Worm (Caenorhabditis elegans) whole organism, L4 larva: Measurements from ENCODE around the gene F58E6.5.
A peak's percentile ranks its signal among the peaks of the same experiment; 100 is the strongest.

Source experiments
- D1046.2 ChIP-seq: fragments of 200-800 bp; sonication (Bioruptor generic); IDR thresholded peaks from 2 replicates; pipeline ENCODE4 v1.3.6; 2022; ENCODE audit warnings: missing genetic modification characterization, missing compliant biosample characterization
- F10B5.3 ChIP-seq: sonication (generic microtip); optimal IDR thresholded peaks from 2 replicates; lab custom pipeline; 2016; ENCODE audit warnings: mild to moderate bottlenecking, missing genetic modification characterization, missing compliant biosample characterization
- R02D3.7 ChIP-seq: fragments of 150-350 bp; sonication (generic microtip); optimal IDR thresholded peaks from 3 replicates; lab custom pipeline; 2014; ENCODE audit warnings: missing biosample characterization, missing genetic modification characterization
- T20F7.1 ChIP-seq: fragments of 200-800 bp; sonication (Bioruptor generic); optimal IDR thresholded peaks from 2 replicates; lab custom pipeline; 2018; ENCODE audit warnings: mild to moderate bottlenecking, missing genetic modification characterization, missing compliant biosample characterization
- Y75B8A.6 ChIP-seq: fragments of 200-800 bp; sonication (Bioruptor generic); IDR thresholded peaks from 2 replicates; pipeline ENCODE4 v1.3.6; 2022; ENCODE audit warnings: missing genetic modification reagents, missing genetic modification characterization, missing compliant biosample characterization
- aha-1 ChIP-seq: fragments of 150-350 bp; peaks from one replicate; lab custom pipeline; 2014; ENCODE audit warnings: missing biosample characterization, missing genetic modification characterization
- ama-1 ChIP-seq: fragments of 150-350 bp; optimal IDR thresholded peaks from 2 replicates; lab custom pipeline; 2014; ENCODE audit warnings: inconsistent platforms, mixed read lengths
- arid-1 ChIP-seq: fragments of 200-800 bp; sonication (Bioruptor generic); conservative IDR thresholded peaks from 2 replicates; pipeline ENCODE4 v1.3.6; 2022; ENCODE audit warnings: missing genetic modification reagents, missing genetic modification characterization, missing compliant biosample characterization
- attf-4 ChIP-seq: sonication (generic microtip); optimal IDR thresholded peaks from 3 replicates; lab custom pipeline; 2017; ENCODE audit warnings: missing biosample characterization, missing genetic modification characterization
- ceh-28 ChIP-seq: fragments of 150-350 bp; optimal IDR thresholded peaks from 2 replicates; lab custom pipeline; 2014; ENCODE audit warnings: missing biosample characterization, missing genetic modification reagents, missing genetic modification characterization
- ceh-32 ChIP-seq: sonication (generic microtip); optimal IDR thresholded peaks from 2 replicates; lab custom pipeline; 2016; ENCODE audit warnings: mild to moderate bottlenecking, missing genetic modification characterization, missing compliant biosample characterization; ENCODE audit not compliant: poor library complexity
- ceh-44 ChIP-seq: fragments of 200-800 bp; sonication (Bioruptor generic); IDR thresholded peaks from 2 replicates; pipeline ENCODE4 v1.3.6; 2022; ENCODE audit warnings: missing genetic modification reagents, missing genetic modification characterization, missing compliant biosample characterization
- cey-2 ChIP-seq: sonication (generic microtip); optimal IDR thresholded peaks from 3 replicates; lab custom pipeline; 2017; ENCODE audit warnings: missing genetic modification characterization, mild to moderate bottlenecking, missing compliant biosample characterization, antibody characterized with exemption, borderline replicate concordance; ENCODE audit not compliant: insufficient read depth
- daf-16 ChIP-seq, 3 experiments: sonication (generic microtip); optimal IDR thresholded peaks; 2 replicates each; lab custom pipeline; 2016 to 2017; ENCODE audit warnings: missing genetic modification characterization in 3 of 3, missing genetic modification reagents in 3 of 3, mild to moderate bottlenecking in 2 of 3, missing compliant biosample characterization in 2 of 3, missing biosample characterization in 1 of 3, moderate library complexity in 1 of 3
- daf-8 ChIP-seq: fragments of 200-800 bp; sonication (Bioruptor generic); IDR thresholded peaks from 2 replicates; pipeline ENCODE4 v1.3.6; 2022; ENCODE audit warnings: missing genetic modification characterization, missing compliant biosample characterization
- dmd-9 ChIP-seq: fragments of 200-800 bp; sonication (Bioruptor generic); IDR thresholded peaks from 2 replicates; pipeline ENCODE4 v1.3.6; 2022; ENCODE audit warnings: missing genetic modification reagents, missing genetic modification characterization, missing compliant biosample characterization
- duxl-1 ChIP-seq: sonication (generic microtip); optimal IDR thresholded peaks from 2 replicates; lab custom pipeline; 2016; ENCODE audit warnings: mild to moderate bottlenecking, missing genetic modification characterization, moderate library complexity, missing compliant biosample characterization; ENCODE audit not compliant: poor library complexity
- dve-1 ChIP-seq: sonication (generic microtip); optimal IDR thresholded peaks from 2 replicates; lab custom pipeline; 2017; ENCODE audit warnings: antibody characterized with exemption, mild to moderate bottlenecking, missing genetic modification characterization, missing compliant biosample characterization; ENCODE audit not compliant: insufficient read depth
- egl-27 ChIP-seq: sonication (generic microtip); optimal IDR thresholded peaks from 3 replicates; lab custom pipeline; 2017; ENCODE audit warnings: missing biosample characterization, missing genetic modification reagents, missing genetic modification characterization
- fkh-10 ChIP-seq: fragments of 150-350 bp; optimal IDR thresholded peaks from 2 replicates; lab custom pipeline; 2014; ENCODE audit warnings: missing biosample characterization, missing genetic modification reagents, missing genetic modification characterization
- gei-8 ChIP-seq: fragments of 200-800 bp; sonication (Bioruptor generic); optimal IDR thresholded peaks from 2 replicates; lab custom pipeline; 2018; ENCODE audit warnings: mild to moderate bottlenecking, missing genetic modification characterization, missing compliant biosample characterization
- hif-1 ChIP-seq, 2 experiments: sonication (generic microtip); optimal IDR thresholded peaks; 2 replicates each; lab custom pipeline; 2016 to 2017; ENCODE audit warnings: missing compliant biosample characterization in 2 of 2, missing genetic modification characterization in 2 of 2, missing genetic modification reagents in 2 of 2, missing genotype in 2 of 2, mild to moderate bottlenecking in 1 of 2
- hlh-30 ChIP-seq: sonication (generic microtip); optimal IDR thresholded peaks from 2 replicates; lab custom pipeline; 2017; ENCODE audit warnings: antibody characterized with exemption, mild to moderate bottlenecking, missing genetic modification characterization, missing compliant biosample characterization; ENCODE audit not compliant: insufficient read depth
- lin-1 ChIP-seq: fragments of 200-800 bp; sonication (Bioruptor generic); IDR thresholded peaks from 2 replicates; pipeline ENCODE4 v1.3.6; 2022; ENCODE audit warnings: missing genetic modification reagents, missing genetic modification characterization, missing compliant biosample characterization
- lin-15B ChIP-seq: fragments of 150-350 bp; sonication (generic microtip); optimal IDR thresholded peaks from 3 replicates; lab custom pipeline; 2014; ENCODE audit warnings: missing biosample characterization, missing genetic modification characterization
- lin-29 ChIP-seq: fragments of 200-800 bp; sonication (Bioruptor generic); IDR thresholded peaks from 2 replicates; pipeline ENCODE4 v1.3.6; 2022; ENCODE audit warnings: missing genetic modification reagents, missing genetic modification characterization, missing compliant biosample characterization
- lin-39 ChIP-seq: fragments of 150-350 bp; optimal IDR thresholded peaks from 2 replicates; lab custom pipeline; 2014; ENCODE audit warnings: missing biosample characterization, missing genetic modification reagents, missing genetic modification characterization
- lir-3 ChIP-seq: sonication (generic microtip); optimal IDR thresholded peaks from 2 replicates; lab custom pipeline; 2016; ENCODE audit warnings: mild to moderate bottlenecking, missing genetic modification characterization, missing compliant biosample characterization
- madf-9 ChIP-seq: fragments of 200-800 bp; sonication (Bioruptor generic); conservative IDR thresholded peaks from 2 replicates; pipeline ENCODE4 v1.3.6; 2022; ENCODE audit warnings: missing genetic modification reagents, missing genetic modification characterization, missing compliant biosample characterization
- mdl-1 ChIP-seq, 2 experiments: fragments of 150-350 bp in 1 of 2; sonication (generic microtip) in 1 of 2; optimal IDR thresholded peaks; 2 replicates each; lab custom pipeline; 2014 to 2017; ENCODE audit warnings: missing biosample characterization in 2 of 2, missing genetic modification characterization in 2 of 2
- mdt-29 ChIP-seq: fragments of 200-800 bp; sonication (Bioruptor generic); IDR thresholded peaks from 2 replicates; pipeline ENCODE4 v1.3.6; 2022; ENCODE audit warnings: missing genetic modification reagents, missing genetic modification characterization, missing compliant biosample characterization
- mep-1 ChIP-seq: fragments of 150-350 bp; sonication (generic microtip); optimal IDR thresholded peaks from 3 replicates; lab custom pipeline; 2014; ENCODE audit warnings: missing biosample characterization, missing genetic modification characterization
- mes-2 ChIP-seq: sonication (generic microtip); optimal IDR thresholded peaks from 2 replicates; lab custom pipeline; 2016; ENCODE audit warnings: missing genotype, mild to moderate bottlenecking, missing genetic modification characterization, missing compliant biosample characterization; ENCODE audit not compliant: poor library complexity, severe bottlenecking
- nhr-10 ChIP-seq: fragments of 150-350 bp; optimal IDR thresholded peaks from 2 replicates; lab custom pipeline; 2014; ENCODE audit warnings: missing biosample characterization, missing genetic modification characterization
- nhr-102 ChIP-seq: sonication (generic microtip); optimal IDR thresholded peaks from 2 replicates; lab custom pipeline; 2016; ENCODE audit warnings: mild to moderate bottlenecking, missing genetic modification characterization, moderate library complexity, missing compliant biosample characterization
- nhr-11 ChIP-seq: fragments of 150-350 bp; optimal IDR thresholded peaks from 2 replicates; lab custom pipeline; 2014; ENCODE audit warnings: missing biosample characterization, missing genetic modification characterization
- nhr-111 ChIP-seq: fragments of 200-800 bp; sonication (Bioruptor generic); optimal IDR thresholded peaks from 2 replicates; lab custom pipeline; 2018; ENCODE audit warnings: mild to moderate bottlenecking, missing genetic modification characterization, missing compliant biosample characterization
- nhr-25 ChIP-seq: sonication (generic microtip); optimal IDR thresholded peaks from 2 replicates; lab custom pipeline; 2017; ENCODE audit warnings: missing genetic modification characterization, mild to moderate bottlenecking, missing compliant biosample characterization, antibody characterized with exemption, moderate library complexity, borderline replicate concordance; ENCODE audit not compliant: insufficient read depth
- nhr-42 ChIP-seq: fragments of 200-800 bp; sonication (Bioruptor generic); IDR thresholded peaks from 2 replicates; pipeline ENCODE4 v1.3.6; 2022; ENCODE audit warnings: missing genetic modification characterization, missing compliant biosample characterization
- nhr-76 ChIP-seq: fragments of 150-350 bp; optimal IDR thresholded peaks from 2 replicates; lab custom pipeline; 2014; ENCODE audit warnings: missing biosample characterization, missing genetic modification characterization
- nhr-77 ChIP-seq: fragments of 150-350 bp; optimal IDR thresholded peaks from 2 replicates; lab custom pipeline; 2014; ENCODE audit warnings: missing biosample characterization, missing genetic modification characterization
- rbr-2 ChIP-seq: sonication (generic microtip); optimal IDR thresholded peaks from 2 replicates; lab custom pipeline; 2016; ENCODE audit warnings: missing genotype, missing genetic modification characterization, missing compliant biosample characterization
- unc-130 ChIP-seq: sonication (generic microtip); optimal IDR thresholded peaks from 2 replicates; lab custom pipeline; 2016; ENCODE audit warnings: missing genetic modification reagents, missing genetic modification characterization, missing compliant biosample characterization
- unc-62 ChIP-seq, 3 experiments: fragments of 150-350 bp in 1 of 3; sonication (generic microtip); optimal IDR thresholded peaks in 2 of 3; peaks in 1 of 3; 1 replicate in 1 of 3; 2 replicates in 2 of 3; lab custom pipeline; 2014 to 2017; ENCODE audit warnings: missing biosample characterization in 3 of 3, missing genetic modification characterization in 3 of 3, missing genetic modification reagents in 3 of 3, missing genotype in 1 of 3
- vab-7 ChIP-seq: fragments of 200-800 bp; sonication (Bioruptor generic); IDR thresholded peaks from 2 replicates; pipeline ENCODE4 v1.3.6; 2022; ENCODE audit warnings: missing genetic modification reagents, missing genetic modification characterization, missing compliant biosample characterization
- ztf-11 ChIP-seq: fragments of 150-350 bp; optimal IDR thresholded peaks from 2 replicates; lab custom pipeline; 2014; ENCODE audit warnings: missing biosample characterization, missing genetic modification characterization

Gene F58E6.5

DNA sequence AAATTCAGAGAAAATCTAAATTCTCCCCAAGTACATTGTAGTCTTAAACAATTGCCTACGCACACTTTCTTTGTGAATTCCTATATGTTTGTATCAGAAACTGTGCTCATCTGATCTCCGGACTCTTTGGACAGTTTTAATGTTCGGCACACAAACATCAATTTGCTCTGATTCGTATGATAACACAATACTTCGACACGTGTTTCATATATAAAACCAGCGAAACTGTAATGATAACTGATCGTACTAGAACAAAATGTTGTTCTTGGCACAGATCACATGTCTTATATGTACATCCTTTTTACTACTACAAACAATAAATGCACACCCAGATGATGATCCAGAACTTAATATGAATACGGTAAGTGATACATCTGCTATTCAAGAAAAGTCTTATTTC, 37.0 kb upstream of the F58E6.5 start, which contains the start of gene lipl-2 (continued):
- TF ChIP-seq ceh-32 (tag; lab: Kevin White, UChicago) (no peak), egl-27 (no peak), cey-2 (tag; lab: Kevin White, UChicago) (no peak), nhr-76 (tag; lab: Kevin White, UChicago) (no peak), duxl-1 (tag; lab: Kevin White, UChicago) (no peak), hlh-30 (peak; percentile 37), attf-4 (no peak), nhr-102 (tag; lab: Kevin White, UChicago) (peak; percentile 3), T20F7.1 (GFP tag; lab: Kevin White, UChicago) (peak; percentile 33), daf-16 (GFP tag; optimal IDR thresholded peaks at IDR 0.05; lab: Kevin White, UChicago) (no peak), daf-16 (tag; optimal IDR thresholded peaks at IDR 0.05; lab: Kevin White, UChicago) (peak; percentile 90), mes-2 (no peak), dmd-9 (GFP tag; lab: Robert Waterston, UW) (no peak), daf-8 (GFP tag; lab: Robert Waterston, UW) (no peak), madf-9 (GFP tag; lab: Robert Waterston, UW) (no peak), nhr-25 (tag; lab: Kevin White, UChicago) (no peak), arid-1 (GFP tag; lab: Robert Waterston, UW) (no peak), nhr-111 (no peak), ama-1 (lab: Kevin White, UChicago) (no peak), gei-8 (GFP tag; lab: Kevin White, UChicago) (no peak), mdt-29 (GFP tag; lab: Robert Waterston, UW) (no peak), rbr-2 (tag; lab: Kevin White, UChicago) (no peak), Y75B8A.6 (no peak), F10B5.3 (tag; lab: Kevin White, UChicago) (no peak), R02D3.7 (no peak), lin-1 (GFP tag; lab: Robert Waterston, UW) (no peak), ceh-44 (GFP tag; lab: Robert Waterston, UW) (no peak), mep-1 (tag; lab: Kevin White, UChicago) (no peak), lir-3 (no peak), ztf-11 (tag; lab: Kevin White, UChicago) (no peak), nhr-10 (no peak), ceh-28 (tag; lab: Kevin White, UChicago) (no peak), mdl-1 (tag; optimal IDR thresholded peaks at IDR 0.05; lab: Kevin White, UChicago) (peak in 1 of 2 experiments; percentile 36), nhr-42 (peak; percentile 62; the same call in 1 of the 2 replicates), D1046.2 (GFP tag; lab: Robert Waterston, UW) (no peak), nhr-11 (tag; lab: Kevin White, UChicago) (no peak), vab-7 (GFP tag; lab: Robert Waterston, UW) (no peak), unc-130 (GFP tag; lab: Kevin White, UChicago) (no peak), hif-1 (tag; optimal IDR thresholded peaks at IDR 0.05; lab: Kevin White, UChicago) (no peak), lin-15B (no peak), aha-1 (tag; lab: Kevin White, UChicago) (no peak), lin-39 (no peak), nhr-77 (tag; lab: Kevin White, UChicago) (peak; percentile 60), dve-1 (tag; lab: Kevin White, UChicago) (peak; percentile 92), fkh-10 (GFP tag; lab: Kevin White, UChicago) (no peak), unc-62 (GFP tag; optimal IDR thresholded peaks at IDR 0.05 in 1 of 2; lab: Kevin White, UChicago) (peak in 1 of 2 experiments; percentile 26), unc-62 (tag; optimal IDR thresholded peaks at IDR 0.05; lab: Kevin White, UChicago) (no peak), lin-29 (no peak)
